Worm (Caenorhabditis elegans): Measurements from ENCODE around the gene Y75B7AL.2.

Y75B7AL.2 gene

ce11 chrV:1317869-1318354 is 40.0 kb downstream of the Y75B7AL.2 start, which contains the start of gene F16B3.3 (continued):
- no peak for TF ChIP-seq sptf-2 (GFP tag; optimal IDR thresholded peaks at IDR 0.05)

DNA sequence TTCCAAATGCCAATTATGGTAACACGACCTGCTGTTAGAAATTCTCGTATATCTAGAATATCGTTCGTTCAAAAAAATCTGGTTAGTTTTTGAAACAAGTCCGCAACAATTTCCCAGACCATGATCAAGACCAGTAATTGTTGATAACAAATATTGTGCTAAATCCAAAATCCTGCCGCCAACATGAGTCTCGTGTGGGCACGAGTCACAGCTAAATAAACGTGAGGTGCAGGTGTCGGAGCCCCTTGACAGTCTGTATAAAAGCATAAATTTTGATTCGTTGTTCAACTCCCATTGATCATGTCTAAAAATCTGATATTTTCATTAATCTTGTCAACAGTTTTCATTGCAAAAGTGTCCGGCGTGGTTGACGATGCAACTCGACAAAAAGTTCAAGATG is 43.1 kb downstream of the Y75B7AL.2 start, which contains the start of gene F16B3.2:
Gene F16B3.2, plus strand, starts transcription at position 301 of the 400 bp plus-strand sequence.
- no peak for TF ChIP-seq lsl-1 (GFP tag; optimal IDR thresholded peaks at IDR 0.05)
- TF ChIP-seq ccch-3 (GFP tag; optimal IDR thresholded peaks at IDR 0.05) = no peak

DNA sequence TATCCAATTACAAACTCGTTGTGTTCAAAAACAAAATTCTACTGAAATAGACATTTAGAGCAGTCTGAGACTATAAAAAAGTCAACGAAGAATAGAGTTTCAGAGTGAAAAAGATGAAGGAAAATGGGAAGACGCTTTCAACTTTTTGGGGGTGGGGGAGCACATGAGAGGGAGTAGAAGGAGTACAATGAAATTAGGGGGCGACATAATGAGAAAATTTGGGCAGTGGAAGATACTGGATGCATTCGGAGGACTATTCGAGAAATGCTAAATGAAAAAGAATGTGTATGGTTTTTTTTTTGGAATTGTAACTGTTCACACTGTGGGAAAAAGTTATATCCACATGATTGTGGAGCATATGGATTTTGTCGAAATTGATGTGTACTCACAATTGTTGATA is 44.7 kb downstream of the Y75B7AL.2 start:
- TF ChIP-seq ztf-18 (tag; optimal IDR thresholded peaks at IDR 0.05) (no peak), unc-62 (GFP tag; optimal IDR thresholded peaks at IDR 0.05) (no peak), lsl-1 (GFP tag; optimal IDR thresholded peaks at IDR 0.05) (no peak), ceh-40 (GFP tag; IDR thresholded peaks at IDR 0.05) (no peak), die-1 (tag; optimal IDR thresholded peaks at IDR 0.05) (no peak)

- no peak for TF ChIP-seq ztf-22 (GFP tag; optimal IDR thresholded peaks at IDR 0.05)
- TF ChIP-seq ceh-100 (GFP tag; IDR thresholded peaks at IDR 0.05) = no peak
- no peak for TF ChIP-seq egl-18 (GFP tag; IDR thresholded peaks at IDR 0.05)
- TF ChIP-seq F49E8.2 (tag; optimal IDR thresholded peaks at IDR 0.05; ENCODE audit: insufficient read depth) = no peak
- TF ChIP-seq D2030.7 (GFP tag; IDR thresholded peaks at IDR 0.05) = no peak
- TF ChIP-seq zfh-2 (GFP tag; conservative IDR thresholded peaks at IDR 0.05) = no peak
- TF ChIP-seq ztf-6 (GFP tag; IDR thresholded peaks at IDR 0.05) = no peak
- TF ChIP-seq nfya-1 (tag; optimal IDR thresholded peaks at IDR 0.05; ENCODE audit: borderline replicate concordance, insufficient read depth) = no peak
- TF ChIP-seq nfyb-1 (GFP tag; IDR thresholded peaks at IDR 0.05) = no peak
- no peak for TF ChIP-seq aptf-3 (GFP tag; IDR thresholded peaks at IDR 0.05)
- no peak for TF ChIP-seq C17E4.6 (GFP tag; IDR thresholded peaks at IDR 0.05)
These were observed 50.2 kb downstream of the Y75B7AL.2 start for ce11 chrV:1307730-1308129.

DNA sequence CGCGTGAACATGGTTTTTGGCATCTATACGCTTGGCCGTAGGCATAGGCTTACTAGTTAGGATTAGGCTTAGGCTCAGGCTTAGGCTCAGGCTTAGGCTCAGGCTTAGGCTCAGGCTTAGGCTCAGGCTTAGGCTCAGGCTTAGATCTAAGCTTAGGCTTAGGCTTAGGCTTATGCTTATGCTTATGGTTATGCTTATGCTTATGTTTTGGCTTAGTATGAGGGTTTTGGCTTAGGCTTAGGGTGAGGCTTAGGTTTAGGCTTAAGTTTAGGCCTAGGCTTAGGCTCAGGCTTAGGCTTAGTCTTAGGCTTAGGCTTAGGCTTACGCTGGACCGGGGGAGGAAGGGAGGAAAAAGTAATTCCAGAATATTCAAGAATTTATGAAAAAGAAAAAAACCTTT is 52.1 kb downstream of the Y75B7AL.2 start:
- TF ChIP-seq ekl-4 (GFP tag; IDR thresholded peaks at IDR 0.05) = no peak
- TF ChIP-seq sea-2 (GFP tag; IDR thresholded peaks at IDR 0.05) = no peak
- TF ChIP-seq hmg-1.2 (GFP tag; IDR thresholded peaks at IDR 0.05) = no peak
- TF ChIP-seq Y53G8AR.9 (GFP tag; conservative IDR thresholded peaks at IDR 0.05) = no peak
- no peak for TF ChIP-seq ztf-18 (tag; optimal IDR thresholded peaks at IDR 0.05)

ce11 chrV:1304152-1304551 is 53.8 kb downstream of the Y75B7AL.2 start:
- TF ChIP-seq mcd-1 (GFP tag; IDR thresholded peaks at IDR 0.05) (peak; percentile 36; the same call in 1 of the 2 replicates), ekl-4 (GFP tag; IDR thresholded peaks at IDR 0.05) (0 out of 2 replicates have a peak, but pooled peaks have one; percentile 17), dox-1 (GFP tag; IDR thresholded peaks at IDR 0.05) (0 out of 2 replicates have a peak, but pooled peaks have one; percentile 37), tbp1 (GFP tag; optimal IDR thresholded peaks at IDR 0.05) (peak; percentile 79), aptf-3 (GFP tag; IDR thresholded peaks at IDR 0.05) (0 out of 2 replicates have a peak, but pooled peaks have one; percentile 29), B0261.1 (tag; optimal IDR thresholded peaks at IDR 0.05) (peak; percentile 47), lin-26 (GFP tag; IDR thresholded peaks at IDR 0.05) (peak; percentile 37; the same call in 1 of the 2 replicates), D2030.7 (GFP tag; IDR thresholded peaks at IDR 0.05) (0 out of 2 replicates have a peak, but pooled peaks have one; percentile 37), rpc-1 (optimal IDR thresholded peaks at IDR 0.05) (peak; percentile 42), rpc-1 (tag; optimal IDR thresholded peaks at IDR 0.05) (peak; percentile 72), him-1 (tag; optimal IDR thresholded peaks at IDR 0.05) (peak; percentile 7)

All from whole organism, young adult.